Worm (Caenorhabditis elegans) whole organism, L4/young adult: ENCODE results near the gene K10D6.3.

Experiments used
- dao-5 ChIP-seq: sonication (generic microtip); optimal IDR thresholded peaks from 2 replicates; lab custom pipeline; 2016; ENCODE audit warnings: missing genotype, missing genetic modification characterization, moderate library complexity, missing compliant biosample characterization
- him-1 ChIP-seq: sonication (generic microtip); optimal IDR thresholded peaks from 2 replicates; lab custom pipeline; 2016; ENCODE audit warnings: missing genotype, missing genetic modification reagents, missing genetic modification characterization, missing compliant biosample characterization

- TF ChIP-seq dao-5 (tag; lab: Kevin White, UChicago) (no peak), him-1 (tag; lab: Kevin White, UChicago) (no peak)
These were observed 44.9 kb upstream of the K10D6.3 start, which contains the start of gene srg-38 for ce11 chrV:11155553-11155952.
